Fruit fly (Drosophila melanogaster): ENCODE results near the gene Fer1.

The Fer1 gene

DNA sequence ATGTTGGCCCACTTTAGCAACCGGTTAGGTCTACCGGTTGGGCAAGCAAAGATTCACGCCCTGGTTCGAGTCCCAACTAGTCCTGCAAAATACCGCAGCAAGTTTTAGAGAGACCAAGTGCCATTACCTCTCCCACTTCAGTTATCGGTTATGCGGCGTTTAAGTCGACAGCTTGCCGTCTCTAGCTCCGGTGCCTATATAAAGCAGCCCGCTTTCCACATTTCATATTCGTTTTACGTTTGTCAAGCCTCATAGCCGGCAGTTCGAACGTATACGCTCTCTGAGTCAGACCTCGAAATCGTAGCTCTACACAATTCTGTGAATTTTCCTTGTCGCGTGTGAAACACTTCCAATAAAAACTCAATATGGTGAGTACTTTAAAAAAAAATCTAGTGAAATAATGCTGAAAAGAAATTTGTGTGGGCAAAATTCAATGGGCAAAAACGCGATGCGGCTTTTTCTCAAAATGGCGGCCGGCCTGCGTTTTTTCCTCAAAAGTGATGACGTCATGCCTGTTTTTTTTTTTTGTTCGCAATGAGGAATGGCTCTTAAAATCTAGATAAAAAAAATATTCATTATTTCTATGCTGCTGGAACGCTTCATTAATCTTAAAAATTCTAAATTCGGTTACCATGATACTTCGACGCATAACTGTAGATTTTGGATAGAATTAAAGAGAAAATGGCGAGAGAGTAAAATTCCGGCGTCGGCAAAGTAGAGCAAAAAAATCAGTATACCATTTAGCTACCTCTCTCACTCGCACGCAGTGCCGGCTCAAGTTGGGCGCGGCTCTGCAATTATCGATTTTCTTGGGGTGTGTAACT lies 49.4 kb upstream of the Fer1 start, which contains the start of gene alphaTub84B (continued):
- TF ChIP-seq CG18011 (GFP tag; optimal IDR thresholded peaks at IDR 0.05) (no peak), CoRest (tag; optimal IDR thresholded peaks at IDR 0.05) (peak; percentile 23), CG14710 (tag; optimal IDR thresholded peaks at IDR 0.05) (peak; percentile 54), luna (GFP tag; optimal IDR thresholded peaks at IDR 0.05) (peak; percentile 58), jigr1 (GFP tag; IDR thresholded peaks at IDR 0.05) (no peak), Med (GFP tag) (peak; percentile 98), CG11398 (GFP tag; optimal IDR thresholded peaks at IDR 0.05) (peak; percentile 64), pfk (GFP tag; optimal IDR thresholded peaks at IDR 0.05) (peak; percentile 57), CG7839 (tag; optimal IDR thresholded peaks at IDR 0.05) (peak; percentile 56), gcm (GFP tag; optimal IDR thresholded peaks at IDR 0.05) (peak; percentile 52), CG17802 (tag; optimal IDR thresholded peaks at IDR 0.05) (peak; percentile 43), fd96Cb (tag; optimal IDR thresholded peaks at IDR 0.05) (no peak), emc (GFP tag; optimal IDR thresholded peaks at IDR 0.05) (peak; percentile 48), Mad (GFP tag; optimal IDR thresholded peaks at IDR 0.05) (peak; percentile 66), Chrac-16 (GFP tag; optimal IDR thresholded peaks at IDR 0.05) (peak; percentile 38), abd-A (tag; optimal IDR thresholded peaks at IDR 0.05) (peak; percentile 9), CG10565 (GFP tag; optimal IDR thresholded peaks at IDR 0.05) (no peak), CG15269 (tag; optimal IDR thresholded peaks at IDR 0.05) (peak; percentile 75), zfh2 (GFP tag; optimal IDR thresholded peaks at IDR 0.05) (peak; percentile 34), CG8478 (optimal IDR thresholded peaks at IDR 0.05) (no peak), CG16815 (GFP tag; optimal IDR thresholded peaks at IDR 0.05) (no peak), CG15601 (tag; optimal IDR thresholded peaks at IDR 0.05) (peak; percentile 55), CG43689 (GFP tag; IDR thresholded peaks at IDR 0.05) (no peak), CG12942 (GFP tag; optimal IDR thresholded peaks at IDR 0.05) (peak; percentile 55), CG6654 (GFP tag; optimal IDR thresholded peaks at IDR 0.05) (no peak), CG8281 (tag; optimal IDR thresholded peaks at IDR 0.05) (no peak), ci (GFP tag; IDR thresholded peaks at IDR 0.05) (peak; percentile 89), sisA (GFP tag; IDR thresholded peaks at IDR 0.05) (no peak), CG3407 (GFP tag; optimal IDR thresholded peaks at IDR 0.05) (peak; percentile 68), E2f1 (GFP tag; IDR thresholded peaks at IDR 0.05) (peak; percentile 38; the same call in 1 of the 2 replicates), CrebB (tag; optimal IDR thresholded peaks at IDR 0.05) (peak; percentile 81), pnt (GFP tag; optimal IDR thresholded peaks at IDR 0.05) (peak; percentile 46), CG12219 (GFP tag; optimal IDR thresholded peaks at IDR 0.05) (peak; percentile 42), Camta (GFP tag; optimal IDR thresholded peaks at IDR 0.05) (peak; percentile 69), CG2875 (GFP tag; optimal IDR thresholded peaks at IDR 0.05) (peak; percentile 66), run (tag; optimal IDR thresholded peaks at IDR 0.05) (peak; percentile 2), CG11504 (tag; optimal IDR thresholded peaks at IDR 0.05) (peak; percentile 48), tup (GFP tag; optimal IDR thresholded peaks at IDR 0.05) (peak; percentile 63), fd3F (GFP tag; optimal IDR thresholded peaks at IDR 0.05) (no peak), Rx (GFP tag; IDR thresholded peaks at IDR 0.05) (peak; percentile 39), maf-S (GFP tag; optimal IDR thresholded peaks at IDR 0.05) (peak; percentile 62), Bteb2 (GFP tag; optimal IDR thresholded peaks at IDR 0.05) (peak; percentile 22), scrt (GFP tag; optimal IDR thresholded peaks at IDR 0.05) (peak; percentile 76), CG10366 (GFP tag; IDR thresholded peaks at IDR 0.05) (no peak), chm (GFP tag; IDR thresholded peaks at IDR 0.05) (peak; percentile 96), Optix (GFP tag; IDR thresholded peaks at IDR 0.05) (no peak), Kr (GFP tag; optimal IDR thresholded peaks at IDR 0.05) (no peak), CG6791 (GFP tag; IDR thresholded peaks at IDR 0.05; ENCODE audit: partially characterized antibody) (peak; percentile 66), chinmo (GFP tag; IDR thresholded peaks at IDR 0.05; ENCODE audit: partially characterized antibody) (peak; percentile 80; the same call in 2 of the 4 replicates)

Measured in whole organism, embryonic.